Fruit fly (Drosophila melanogaster): ENCODE data around the gene TTLL3B.

TTLL3B gene

DNA sequence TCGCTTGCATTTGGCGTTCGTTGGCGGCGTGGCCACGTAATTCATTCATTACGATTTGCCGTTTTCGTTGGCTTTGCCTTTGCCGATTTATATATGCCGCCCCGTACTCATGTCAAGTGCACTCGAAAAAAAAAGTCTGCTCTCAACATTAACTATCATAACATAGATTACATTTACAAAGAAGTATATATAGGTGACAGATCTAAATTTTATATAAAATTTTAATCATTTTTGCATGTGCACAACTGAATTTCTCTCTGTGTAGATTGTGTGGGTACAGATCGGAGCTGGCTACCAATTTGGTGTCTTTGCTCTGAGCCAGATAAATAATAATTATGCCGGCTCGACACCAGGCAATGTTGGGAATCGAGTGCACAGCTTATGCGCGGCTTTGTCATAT, 34.3 kb upstream of the TTLL3B start (continued):
- TF ChIP-seq pan (optimal IDR thresholded peaks at IDR 0.05) (no peak), pan (GFP tag; optimal IDR thresholded peaks at IDR 0.05 in 1 of 2, IDR thresholded peaks at IDR 0.05 in 1 of 2) (peak in 1 of 2 experiments; percentile 78), CG18262 (tag; optimal IDR thresholded peaks at IDR 0.05) (peak; percentile 47), gfzf (GFP tag; optimal IDR thresholded peaks at IDR 0.05) (no peak), CG3847 (GFP tag; IDR thresholded peaks at IDR 0.05) (no peak), ind (GFP tag; optimal IDR thresholded peaks at IDR 0.05) (peak; percentile 49), jing (GFP tag; optimal IDR thresholded peaks at IDR 0.05) (peak; percentile 3), CG12219 (GFP tag; optimal IDR thresholded peaks at IDR 0.05) (peak; percentile 34), CG12299 (tag; optimal IDR thresholded peaks at IDR 0.05) (no peak), fd3F (GFP tag; optimal IDR thresholded peaks at IDR 0.05) (peak; percentile 7), abd-A (tag; optimal IDR thresholded peaks at IDR 0.05) (no peak), CG9817 (tag; optimal IDR thresholded peaks at IDR 0.05) (peak; percentile 16), fd96Cb (tag; optimal IDR thresholded peaks at IDR 0.05) (peak; percentile 29), CG2875 (GFP tag; optimal IDR thresholded peaks at IDR 0.05) (no peak), HLH54F (GFP tag; optimal IDR thresholded peaks at IDR 0.05) (peak; percentile 12), so (GFP tag; IDR thresholded peaks at IDR 0.05) (no peak), Drgx (GFP tag; IDR thresholded peaks at IDR 0.05) (peak; percentile 80), esg (GFP tag; conservative IDR thresholded peaks at IDR 0.05) (peak; percentile 54), Vsx1 (GFP tag; optimal IDR thresholded peaks at IDR 0.05) (no peak), bcd (GFP tag; optimal IDR thresholded peaks at IDR 0.05) (peak; percentile 18), CG1792 (GFP tag; optimal IDR thresholded peaks at IDR 0.05) (no peak), dan (GFP tag; IDR thresholded peaks at IDR 0.05) (0 out of 2 replicates have a peak, but pooled peaks have one; percentile 23), lola (GFP tag; optimal IDR thresholded peaks at IDR 0.05) (peak in 1 of 3 experiments; percentile 22), Med (GFP tag) (peak; percentile 84), CG6683 (GFP tag; optimal IDR thresholded peaks at IDR 0.05) (no peak), Dp (GFP tag; optimal IDR thresholded peaks at IDR 0.05) (no peak), BtbVII (GFP tag; optimal IDR thresholded peaks at IDR 0.05) (no peak), CG6175 (GFP tag; IDR thresholded peaks at IDR 0.05) (0 out of 3 replicates have a peak, but pooled peaks have one; percentile 20), unpg (GFP tag; optimal IDR thresholded peaks at IDR 0.05) (peak; percentile 65), CG10147 (GFP tag; optimal IDR thresholded peaks at IDR 0.05) (no peak), tio (GFP tag; optimal IDR thresholded peaks at IDR 0.05) (peak; percentile 2), CG5180 (GFP tag; optimal IDR thresholded peaks at IDR 0.05) (no peak), Fer2 (tag; optimal IDR thresholded peaks at IDR 0.05) (no peak), CG10274 (GFP tag; optimal IDR thresholded peaks at IDR 0.05) (no peak), HHEX (GFP tag; optimal IDR thresholded peaks at IDR 0.05) (peak; percentile 6), CG16863 (GFP tag; optimal IDR thresholded peaks at IDR 0.05) (peak; percentile 8), HLH3B (GFP tag; IDR thresholded peaks at IDR 0.05) (peak; percentile 70), CG8944 (GFP tag; optimal IDR thresholded peaks at IDR 0.05) (no peak), CG34224 (GFP tag; IDR thresholded peaks at IDR 0.05; ENCODE audit: partially characterized antibody) (no peak), CG8765 (GFP tag; IDR thresholded peaks at IDR 0.05) (peak; percentile 59; the same call in 1 of the 2 replicates), CG17361 (GFP tag; IDR thresholded peaks at IDR 0.05) (peak; percentile 39; the same call in 1 of the 3 replicates), crol (GFP tag; IDR thresholded peaks at IDR 0.05) (no peak), NC2α (GFP tag; optimal IDR thresholded peaks at IDR 0.05) (no peak), Asciz (GFP tag; optimal IDR thresholded peaks at IDR 0.05) (peak; percentile 30), CG12942 (GFP tag; optimal IDR thresholded peaks at IDR 0.05) (peak; percentile 2), CG15269 (tag; optimal IDR thresholded peaks at IDR 0.05) (peak; percentile 58), pb (GFP tag; optimal IDR thresholded peaks at IDR 0.05) (no peak), CG15073 (GFP tag; optimal IDR thresholded peaks at IDR 0.05) (no peak), p53 (GFP tag; optimal IDR thresholded peaks at IDR 0.05) (no peak), sim (GFP tag; IDR thresholded peaks at IDR 0.05) (no peak), ap (GFP tag; IDR thresholded peaks at IDR 0.05) (peak; percentile 31; the same call in 1 of the 2 replicates)
